Fruit fly (Drosophila melanogaster) whole organism, prepupa: ENCODE measurements around the gene GILT3.

Source experiments
- CG4318 ChIP-seq: fragments of 200-800 bp; sonication (Bioruptor generic); optimal IDR thresholded peaks from 3 replicates; lab custom pipeline; 2017; ENCODE audit warnings: missing biosample characterization, mild to moderate bottlenecking, missing genetic modification characterization
- Hr38 ChIP-seq: sonication (Bioruptor generic); optimal IDR thresholded peaks from 2 replicates; lab custom pipeline; 2016; ENCODE audit warnings: missing biosample characterization, missing genetic modification characterization

DNA sequence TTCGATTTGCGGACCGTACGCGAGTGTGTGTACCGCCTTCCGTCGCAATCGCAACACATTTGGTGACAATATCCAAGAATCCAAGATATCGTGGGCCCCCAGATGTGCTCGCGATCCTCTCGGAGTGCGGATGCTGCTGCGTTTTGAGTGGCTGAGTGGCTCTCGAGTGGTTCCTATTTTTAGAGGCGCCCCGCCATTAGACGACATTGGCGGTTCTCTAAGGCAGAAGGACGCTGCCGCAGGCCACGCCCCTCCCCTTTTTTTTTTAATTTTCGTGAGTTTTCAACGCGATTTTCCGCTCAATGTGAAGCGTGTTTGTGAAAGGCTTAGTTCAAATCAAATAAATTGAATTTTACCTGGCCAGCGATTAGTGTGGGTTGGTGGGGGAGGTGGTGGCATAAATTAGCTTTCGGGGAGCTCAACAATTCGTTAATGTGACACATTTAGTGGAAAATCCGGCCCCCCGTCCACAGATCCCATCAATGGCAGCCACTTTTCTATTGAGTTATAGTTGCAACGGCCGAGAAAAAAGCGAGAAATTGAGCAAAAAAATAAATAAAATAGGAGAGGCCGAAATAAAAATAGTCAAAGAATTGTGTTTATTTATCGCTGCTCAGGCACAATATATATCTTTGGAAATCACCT is 41.3 kb downstream of the GILT3 start, which contains the start of gene nau:
- TF ChIP-seq CG4318 (GFP tag; lab: Kevin White, UChicago) (no peak), Hr38 (GFP tag; lab: Kevin White, UChicago) (no peak)
